Worm (Caenorhabditis elegans) whole organism, L4 larva: ENCODE measurements around the gene alkb-7.

Source experiments
- ces-1 ChIP-seq: fragments of 150-350 bp; sonication (generic microtip); optimal IDR thresholded peaks from 4 replicates; lab custom pipeline; 2014; ENCODE audit warnings: missing biosample characterization, missing genetic modification reagents, missing genetic modification characterization
- dmd-6 ChIP-seq: fragments of 200-800 bp; sonication (Bioruptor generic); IDR thresholded peaks from 2 replicates; pipeline ENCODE4 v1.3.6; 2022; ENCODE audit warnings: missing genetic modification reagents, missing genetic modification characterization, missing compliant biosample characterization
- fkh-10 ChIP-seq: fragments of 150-350 bp; optimal IDR thresholded peaks from 2 replicates; lab custom pipeline; 2014; ENCODE audit warnings: missing biosample characterization, missing genetic modification reagents, missing genetic modification characterization
- fos-1 ChIP-seq: fragments of 150-350 bp; optimal IDR thresholded peaks from 2 replicates; lab custom pipeline; 2014; ENCODE audit warnings: missing biosample characterization, missing genetic modification characterization
- hlh-11 ChIP-seq: fragments of 200-800 bp; sonication (Bioruptor generic); optimal IDR thresholded peaks from 2 replicates; lab custom pipeline; 2018; ENCODE audit warnings: mild to moderate bottlenecking, missing genetic modification characterization, missing compliant biosample characterization
- hlh-30 ChIP-seq: sonication (generic microtip); optimal IDR thresholded peaks from 2 replicates; lab custom pipeline; 2017; ENCODE audit warnings: antibody characterized with exemption, mild to moderate bottlenecking, missing genetic modification characterization, missing compliant biosample characterization; ENCODE audit not compliant: insufficient read depth

ce11 chrII:12808746-12809145 is 20.8 kb upstream of the alkb-7 start:
- TF ChIP-seq hlh-11 (no peak), dmd-6 (GFP tag; lab: Robert Waterston, UW) (no peak), fkh-10 (GFP tag; lab: Kevin White, UChicago) (no peak), hlh-30 (tag; lab: Kevin White, UChicago) (no peak), ces-1 (GFP tag; lab: Kevin White, UChicago) (no peak), fos-1 (no peak)
